Worm (Caenorhabditis elegans) whole organism, early embryonic: ENCODE data around the gene F16F9.4.

Source experiments
- F13C5.2 ChIP-seq: sonication (generic microtip); optimal IDR thresholded peaks from 2 replicates; lab custom pipeline; 2017; ENCODE audit warnings: mild to moderate bottlenecking, missing genetic modification characterization, inconsistent platforms, missing compliant biosample characterization
- ama-1 ChIP-seq: fragments of 150-350 bp; optimal IDR thresholded peaks from 2 replicates; lab custom pipeline; 2014
- ceh-36 ChIP-seq: sonication (generic microtip); optimal IDR thresholded peaks from 2 replicates; lab custom pipeline; 2016; ENCODE audit warnings: missing genetic modification characterization, inconsistent platforms, missing compliant biosample characterization
- ets-7 ChIP-seq: sonication (generic microtip); optimal IDR thresholded peaks from 2 replicates; lab custom pipeline; 2016; ENCODE audit warnings: missing genotype, missing genetic modification characterization, missing compliant biosample characterization
- flt-1 ChIP-seq: fragments of 200-800 bp; sonication (Bioruptor generic); IDR thresholded peaks from 2 replicates; pipeline ENCODE4 v1.3.6; 2022; ENCODE audit warnings: missing genetic modification characterization, missing compliant biosample characterization
- hmbx-1 ChIP-seq: sonication (generic microtip); optimal IDR thresholded peaks from 2 replicates; lab custom pipeline; 2016; ENCODE audit warnings: mild to moderate bottlenecking, missing genetic modification characterization, missing compliant biosample characterization
- hnd-1 ChIP-seq: sonication (generic microtip); optimal IDR thresholded peaks from 2 replicates; lab custom pipeline; 2016; ENCODE audit warnings: missing genetic modification characterization, missing compliant biosample characterization
- scrt-1 ChIP-seq: fragments of 200-800 bp; sonication (Bioruptor generic); IDR thresholded peaks from 2 replicates; pipeline ENCODE4 v1.3.6; 2022; ENCODE audit warnings: missing genetic modification characterization, missing compliant biosample characterization
- sea-1 ChIP-seq: fragments of 200-800 bp; sonication (Bioruptor generic); conservative IDR thresholded peaks from 2 replicates; pipeline ENCODE4 v1.3.6; 2022; ENCODE audit warnings: missing genetic modification characterization, missing compliant biosample characterization
- tbx-11 ChIP-seq: fragments of 200-800 bp; sonication (Bioruptor generic); IDR thresholded peaks from 2 replicates; pipeline ENCODE4 v1.3.6; 2022; ENCODE audit warnings: missing genetic modification characterization, missing compliant biosample characterization
- tra-4 ChIP-seq: sonication (generic microtip); optimal IDR thresholded peaks from 2 replicates; lab custom pipeline; 2017; ENCODE audit warnings: missing genetic modification characterization, missing compliant biosample characterization

- TF ChIP-seq ets-7 (tag; lab: Kevin White, UChicago) (no peak), hnd-1 (tag; lab: Kevin White, UChicago) (no peak), tra-4 (tag; lab: Kevin White, UChicago) (no peak), ama-1 (lab: Kevin White, UChicago) (no peak), scrt-1 (GFP tag; lab: Robert Waterston, UW) (no peak), sea-1 (GFP tag; lab: Robert Waterston, UW) (no peak), hmbx-1 (tag; lab: Kevin White, UChicago) (no peak), flt-1 (GFP tag; lab: Robert Waterston, UW) (no peak), tbx-11 (GFP tag; lab: Robert Waterston, UW) (no peak), ceh-36 (tag; lab: Kevin White, UChicago) (no peak), F13C5.2 (tag; lab: Kevin White, UChicago) (no peak)
Observed at ce11 chrX:8499721-8500120, 36.6 kb upstream of the F16F9.4 start, which contains the start of gene grd-14.
